Worm (Caenorhabditis elegans) whole organism, young adult: ENCODE results near the gene K02G10.5.
A peak's percentile ranks its signal among the peaks of the same experiment; 100 is the strongest.

Source experiments
- C17E4.6 ChIP-seq: fragments of 200-800 bp; sonication (Bioruptor generic); IDR thresholded peaks from 2 replicates; pipeline ENCODE4 v1.3.6; 2022; ENCODE audit warnings: missing genetic modification reagents, missing genetic modification characterization, missing compliant biosample characterization
- D2030.7 ChIP-seq: fragments of 200-800 bp; sonication (Bioruptor generic); IDR thresholded peaks from 2 replicates; pipeline ENCODE4 v1.3.6; 2022; ENCODE audit warnings: missing genetic modification reagents, missing genetic modification characterization, missing compliant biosample characterization
- F22D6.2 ChIP-seq: sonication (generic microtip); optimal IDR thresholded peaks from 2 replicates; lab custom pipeline; 2016; ENCODE audit warnings: mild to moderate bottlenecking, missing genetic modification characterization, missing compliant biosample characterization
- F49E8.2 ChIP-seq: sonication (generic microtip); optimal IDR thresholded peaks from 3 replicates; lab custom pipeline; 2017; ENCODE audit warnings: missing genetic modification characterization, mild to moderate bottlenecking, missing compliant biosample characterization, antibody characterized with exemption, moderate library complexity; ENCODE audit not compliant: insufficient read depth
- K12H6.12 ChIP-seq: fragments of 200-800 bp; sonication (Bioruptor generic); optimal IDR thresholded peaks from 2 replicates; lab custom pipeline; 2018; ENCODE audit warnings: mild to moderate bottlenecking, missing genetic modification characterization, missing compliant biosample characterization
- Y53G8AR.9 ChIP-seq: fragments of 200-800 bp; sonication (Bioruptor generic); conservative IDR thresholded peaks from 2 replicates; pipeline ENCODE4 v1.3.6; 2022; ENCODE audit warnings: missing genetic modification reagents, missing genetic modification characterization, missing compliant biosample characterization
- akir-1 ChIP-seq: fragments of 200-800 bp; sonication (Bioruptor generic); optimal IDR thresholded peaks from 2 replicates; lab custom pipeline; 2018; ENCODE audit warnings: mild to moderate bottlenecking, missing genetic modification characterization, moderate library complexity, missing compliant biosample characterization
- ccch-3 ChIP-seq: fragments of 200-800 bp; sonication (Bioruptor generic); optimal IDR thresholded peaks from 2 replicates; lab custom pipeline; 2018; ENCODE audit warnings: mild to moderate bottlenecking, missing genetic modification characterization, missing compliant biosample characterization
- cebp-2 ChIP-seq: fragments of 200-800 bp; sonication (Bioruptor generic); IDR thresholded peaks from 2 replicates; pipeline ENCODE4 v1.3.6; 2022; ENCODE audit warnings: missing genetic modification characterization, missing compliant biosample characterization
- ceh-100 ChIP-seq: fragments of 200-800 bp; sonication (Bioruptor generic); IDR thresholded peaks from 2 replicates; pipeline ENCODE4 v1.3.6; 2022; ENCODE audit warnings: missing genetic modification reagents, missing genetic modification characterization, missing compliant biosample characterization
- ceh-27 ChIP-seq: fragments of 200-800 bp; sonication (Bioruptor generic); optimal IDR thresholded peaks from 2 replicates; lab custom pipeline; 2018; ENCODE audit warnings: mild to moderate bottlenecking, missing genetic modification characterization, moderate library complexity, missing compliant biosample characterization
- ceh-40 ChIP-seq: fragments of 200-800 bp; sonication (Bioruptor generic); IDR thresholded peaks from 2 replicates; pipeline ENCODE4 v1.3.6; 2022; ENCODE audit warnings: missing genetic modification characterization, missing compliant biosample characterization
- egl-44 ChIP-seq: fragments of 200-800 bp; sonication (Bioruptor generic); IDR thresholded peaks from 2 replicates; pipeline ENCODE4 v1.3.6; 2022; ENCODE audit warnings: missing genetic modification reagents, missing genetic modification characterization, missing compliant biosample characterization
- egrh-3 ChIP-seq: fragments of 200-800 bp; sonication (Bioruptor generic); IDR thresholded peaks from 2 replicates; pipeline ENCODE4 v1.3.6; 2022; ENCODE audit warnings: missing genetic modification reagents, missing genetic modification characterization, missing compliant biosample characterization
- ets-4 ChIP-seq: fragments of 200-800 bp; sonication (Bioruptor generic); optimal IDR thresholded peaks from 2 replicates; lab custom pipeline; 2018; ENCODE audit warnings: mild to moderate bottlenecking, missing genetic modification characterization, missing compliant biosample characterization
- hrde-1 ChIP-seq: sonication (generic microtip); optimal IDR thresholded peaks from 2 replicates; lab custom pipeline; 2016; ENCODE audit warnings: missing genetic modification characterization, mild to moderate bottlenecking, missing compliant biosample characterization, moderate library complexity, missing genotype, missing genetic modification reagents, borderline replicate concordance
- lag-1 ChIP-seq: fragments of 200-800 bp; sonication (Bioruptor generic); IDR thresholded peaks from 2 replicates; pipeline ENCODE4 v1.3.6; 2022; ENCODE audit warnings: missing genetic modification reagents, missing genetic modification characterization, missing compliant biosample characterization
- lin-54 ChIP-seq: fragments of 200-800 bp; sonication (Bioruptor generic); optimal IDR thresholded peaks from 2 replicates; lab custom pipeline; 2018; ENCODE audit warnings: mild to moderate bottlenecking, missing genetic modification characterization, missing compliant biosample characterization
- lsy-27 ChIP-seq: sonication (generic microtip); optimal IDR thresholded peaks from 2 replicates; lab custom pipeline; 2017; ENCODE audit warnings: missing genetic modification characterization, mild to moderate bottlenecking, missing compliant biosample characterization, antibody characterized with exemption, missing genotype, borderline replicate concordance; ENCODE audit not compliant: insufficient read depth
- madf-6 ChIP-seq: fragments of 200-800 bp; sonication (Bioruptor generic); IDR thresholded peaks from 2 replicates; pipeline ENCODE4 v1.3.6; 2022; ENCODE audit warnings: missing genetic modification reagents, missing genetic modification characterization, missing compliant biosample characterization
- mel-28 ChIP-seq: sonication (generic microtip); optimal IDR thresholded peaks from 2 replicates; lab custom pipeline; 2016; ENCODE audit warnings: borderline replicate concordance, mild to moderate bottlenecking, missing genetic modification characterization, missing compliant biosample characterization
- nhr-90 ChIP-seq: sonication (generic microtip); optimal IDR thresholded peaks from 2 replicates; lab custom pipeline; 2016; ENCODE audit warnings: missing genotype, mild to moderate bottlenecking, missing genetic modification characterization, missing compliant biosample characterization
- somi-1 ChIP-seq: fragments of 200-800 bp; sonication (Bioruptor generic); optimal IDR thresholded peaks from 2 replicates; lab custom pipeline; 2018; ENCODE audit warnings: mild to moderate bottlenecking, missing genetic modification characterization, missing compliant biosample characterization
- tbp1 ChIP-seq: fragments of 200-800 bp; sonication (Bioruptor generic); optimal IDR thresholded peaks from 2 replicates; lab custom pipeline; 2018; ENCODE audit warnings: mild to moderate bottlenecking, missing genetic modification characterization, missing compliant biosample characterization
- ztf-26 ChIP-seq: sonication (generic microtip); optimal IDR thresholded peaks from 2 replicates; lab custom pipeline; 2017; ENCODE audit warnings: missing genetic modification characterization, missing compliant biosample characterization

The K02G10.5 gene

DNA sequence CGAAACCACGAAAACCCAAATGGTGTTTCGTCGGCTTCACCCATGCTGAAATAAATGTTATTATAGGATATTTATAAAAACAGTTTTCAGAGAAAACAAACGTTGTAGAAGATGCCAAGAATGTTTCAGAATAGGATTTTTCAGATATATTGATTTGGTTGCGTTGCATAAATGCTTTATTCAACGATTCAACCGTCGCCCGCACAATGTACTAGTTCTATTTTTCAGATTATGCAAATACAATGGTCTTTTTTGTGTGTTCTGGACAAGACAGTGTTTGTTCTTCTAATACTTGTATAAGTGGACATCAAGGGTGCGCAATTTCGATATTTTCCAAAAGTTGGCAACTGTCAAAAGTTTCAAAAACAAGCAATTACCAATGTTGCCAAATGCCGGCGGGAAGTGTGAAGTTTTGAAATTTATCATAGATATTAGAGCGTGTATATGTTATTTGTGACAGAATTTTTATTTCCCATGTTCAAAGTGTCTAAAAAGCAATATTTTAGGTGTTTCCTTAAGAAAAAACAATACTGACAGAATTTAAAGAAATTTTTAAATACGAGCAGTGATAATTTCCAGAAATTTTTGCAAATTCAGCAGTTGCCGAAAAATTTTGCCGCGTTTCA lies at the start of gene K02G10.5:
Gene K02G10.5 (minus strand): TSS at position 51 of the 626 bp plus-strand sequence.
- TF ChIP-seq madf-6 (GFP tag; lab: Robert Waterston, UW) (no peak), hrde-1 (tag; lab: Kevin White, UChicago) (no peak), C17E4.6 (no peak), nhr-90 (tag; lab: Kevin White, UChicago) (no peak), akir-1 (GFP tag; lab: Kevin White, UChicago) (no peak), ceh-100 (GFP tag; lab: Robert Waterston, UW) (no peak), lsy-27 (tag; lab: Kevin White, UChicago) (no peak), egl-44 (GFP tag; lab: Robert Waterston, UW) (no peak), tbp1 (no peak), lin-54 (GFP tag; lab: Kevin White, UChicago) (no peak)

DNA sequence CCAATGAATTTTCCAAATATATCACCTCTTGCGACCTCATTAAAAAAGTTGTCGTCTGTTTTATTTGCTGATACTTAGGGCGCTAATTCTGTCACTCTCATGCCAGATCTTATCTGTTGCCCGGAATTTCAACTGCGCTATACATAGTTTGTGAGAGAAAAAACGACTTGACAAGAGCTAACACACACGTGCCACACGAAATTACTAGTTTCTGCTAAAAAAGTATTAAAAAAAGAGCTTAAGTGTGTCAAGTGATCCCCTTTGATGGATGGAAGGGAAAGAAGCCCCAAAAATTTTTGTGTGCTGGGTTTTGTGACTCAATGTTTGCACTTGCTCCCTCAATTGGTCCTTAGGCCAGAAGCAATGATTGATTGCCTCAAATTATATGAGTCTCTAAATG lies 49.6 kb upstream of the K02G10.5 start:
- TF ChIP-seq madf-6 (GFP tag; lab: Robert Waterston, UW) (no peak), tbp1 (no peak), ceh-40 (GFP tag; lab: Robert Waterston, UW) (no peak), Y53G8AR.9 (GFP tag; lab: Robert Waterston, UW) (no peak), mel-28 (tag; lab: Kevin White, UChicago) (no peak)
- TF ChIP-seq, all 124 proteins: peak for 0

DNA sequence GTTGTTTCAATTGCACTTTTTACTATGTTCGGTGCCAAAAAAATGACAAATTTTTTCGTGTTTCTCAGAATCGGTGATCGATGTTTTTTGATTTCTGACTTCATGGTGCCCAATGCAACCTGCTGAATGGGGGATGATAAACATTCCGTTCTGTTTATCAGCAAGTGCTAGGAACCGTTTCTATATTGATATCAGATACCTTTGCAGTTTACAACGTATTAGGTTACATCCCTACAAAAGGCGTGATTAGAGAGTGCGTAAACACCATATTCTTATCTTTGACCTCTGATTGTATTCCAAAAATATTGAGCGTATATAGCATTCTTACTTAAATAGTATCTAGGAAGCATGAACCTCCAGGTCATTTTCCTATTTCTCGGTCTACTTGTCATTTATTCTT lies 41.8 kb upstream of the K02G10.5 start, which contains the start of gene aman-1:
Gene aman-1 (plus strand): TSS at position 344 of the 400 bp plus-strand sequence.
- TF ChIP-seq somi-1 (GFP tag; lab: Kevin White, UChicago) (no peak), tbp1 (no peak), ceh-27 (GFP tag; lab: Kevin White, UChicago) (no peak), F22D6.2 (tag; lab: Kevin White, UChicago) (no peak), F49E8.2 (tag; lab: Kevin White, UChicago) (no peak), ccch-3 (no peak), akir-1 (GFP tag; lab: Kevin White, UChicago) (no peak), egrh-3 (GFP tag; lab: Robert Waterston, UW) (no peak), Y53G8AR.9 (GFP tag; lab: Robert Waterston, UW) (no peak), lag-1 (GFP tag; lab: Robert Waterston, UW) (no peak), mel-28 (tag; lab: Kevin White, UChicago) (no peak), ceh-40 (GFP tag; lab: Robert Waterston, UW) (no peak), D2030.7 (no peak), K12H6.12 (tag; lab: Kevin White, UChicago) (no peak), ets-4 (GFP tag; lab: Kevin White, UChicago) (no peak)

DNA sequence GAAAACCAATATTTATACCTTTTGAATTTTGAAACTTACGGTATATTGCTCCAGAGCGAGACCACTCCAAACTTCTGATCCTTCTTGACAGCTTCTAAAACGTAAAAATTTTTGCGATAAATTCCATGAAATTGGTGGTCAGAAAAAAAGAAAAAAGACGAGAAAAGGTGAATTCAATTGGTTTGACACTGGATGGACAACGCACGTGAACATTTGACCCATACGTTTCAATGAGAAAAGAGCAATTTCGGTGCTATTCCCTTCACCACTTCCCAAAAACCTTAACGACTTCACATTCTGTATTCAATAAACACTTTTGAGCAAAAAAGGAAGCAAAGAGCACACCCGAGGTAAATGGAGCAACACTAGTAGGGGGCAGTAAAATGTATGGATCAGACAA lies 36.4 kb upstream of the K02G10.5 start, which contains the start of gene acc-3:
Gene acc-3 (minus strand): TSS at position 101 of the 400 bp plus-strand sequence.
- TF ChIP-seq cebp-2 = no peak

DNA sequence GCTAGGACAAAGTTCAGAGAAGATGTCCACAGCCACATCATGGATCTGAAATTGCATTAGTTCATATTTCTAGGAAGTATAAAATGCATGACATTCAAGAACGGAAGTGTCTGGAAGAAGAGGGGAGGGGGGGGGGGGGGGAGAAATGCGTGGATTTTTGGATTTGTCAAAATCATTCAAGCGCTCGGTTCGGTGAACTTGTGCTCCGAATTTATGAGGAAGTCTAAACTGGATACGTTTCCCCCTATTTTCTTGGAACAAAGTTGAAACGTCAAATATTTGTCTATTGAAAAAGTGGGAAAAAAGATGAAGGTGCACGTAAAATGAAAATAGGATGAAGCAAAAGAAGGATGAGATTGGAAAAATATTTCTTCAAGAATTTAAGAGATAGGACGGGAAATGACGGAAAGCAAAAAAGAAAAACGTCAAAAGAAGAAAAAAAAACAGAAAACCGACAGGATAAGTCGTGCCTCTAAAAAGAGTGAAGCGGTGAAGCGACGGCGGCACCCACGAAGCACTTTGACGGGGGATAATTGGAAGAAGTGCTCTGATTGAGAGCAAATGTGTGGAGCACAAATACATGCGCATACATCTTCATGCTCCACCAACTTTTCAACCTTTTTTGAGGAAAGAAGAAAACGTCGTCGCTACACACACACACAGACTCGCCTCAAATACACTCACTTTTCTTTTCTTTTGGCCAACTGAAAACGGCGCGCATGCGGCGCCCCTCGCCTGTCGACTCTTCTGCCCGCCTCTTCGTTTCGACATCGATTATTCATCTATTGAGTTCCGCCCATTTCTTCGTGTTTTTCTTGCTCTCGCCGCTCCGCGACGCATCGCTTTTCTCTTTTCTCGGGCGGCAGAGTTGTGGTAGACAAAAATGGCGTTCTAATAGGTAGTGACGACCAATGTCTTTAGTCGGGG lies 29.9 kb upstream of the K02G10.5 start, which contains the start of gene F55D10.4:
Gene F55D10.4 (minus strand): TSS at position 51 of the 927 bp plus-strand sequence.
- TF ChIP-seq K12H6.12 (tag; lab: Kevin White, UChicago) (peak; percentile 3), ztf-26 (tag; lab: Kevin White, UChicago) (no peak)
- TF ChIP-seq, all 124 proteins: peak for 1
